Fruit fly (Drosophila melanogaster): ENCODE measurements around the gene CG3108.
A peak's percentile ranks its signal among the peaks of the same experiment; 100 is the strongest.

Gene CG3108

DNA sequence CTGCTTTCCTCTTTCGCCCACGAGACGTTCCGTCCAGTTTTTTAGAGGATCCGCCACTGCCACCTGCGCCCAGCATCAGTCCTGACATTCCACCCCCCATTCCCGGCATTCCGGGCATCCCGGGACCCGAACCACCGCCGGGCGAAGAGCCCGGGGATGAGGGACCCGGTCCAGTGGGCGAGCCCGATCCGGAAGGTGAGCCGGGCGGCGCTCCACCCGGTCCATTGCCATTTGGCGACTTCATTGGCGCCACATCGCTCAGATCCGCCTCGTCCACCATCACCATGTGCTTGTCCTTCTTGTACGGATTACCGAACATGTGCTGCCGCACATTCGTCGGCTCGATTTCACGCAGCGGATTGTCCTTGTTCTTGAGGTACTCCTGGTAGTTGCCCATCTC, 39.8 kb downstream of the CG3108 start:
- TF ChIP-seq CG7045 (GFP tag; optimal IDR thresholded peaks at IDR 0.05) (no peak), kay (GFP tag; ENCODE audit: borderline replicate concordance) (no peak), Hr96 (GFP tag; optimal IDR thresholded peaks at IDR 0.05) (no peak), CG14711 (tag; optimal IDR thresholded peaks at IDR 0.05) (no peak), ovo (GFP tag; optimal IDR thresholded peaks at IDR 0.05) (no peak), CG12768 (GFP tag; optimal IDR thresholded peaks at IDR 0.05) (no peak), CG33017 (tag; optimal IDR thresholded peaks at IDR 0.05) (no peak), Crg-1 (GFP tag; optimal IDR thresholded peaks at IDR 0.05) (no peak), cnc (optimal IDR thresholded peaks at IDR 0.05) (no peak), CG11617 (GFP tag; optimal IDR thresholded peaks at IDR 0.05) (no peak), Mnt (GFP tag; optimal IDR thresholded peaks at IDR 0.05) (no peak), toe (GFP tag; optimal IDR thresholded peaks at IDR 0.05) (no peak), cic (GFP tag; optimal IDR thresholded peaks at IDR 0.05) (no peak), CG5204 (GFP tag; optimal IDR thresholded peaks at IDR 0.05) (no peak), bab1 (GFP tag; optimal IDR thresholded peaks at IDR 0.05) (no peak), CG7101 (tag; optimal IDR thresholded peaks at IDR 0.05) (no peak), Clk (GFP tag; optimal IDR thresholded peaks at IDR 0.05) (no peak), tj (GFP tag; optimal IDR thresholded peaks at IDR 0.05) (no peak), pad (GFP tag; optimal IDR thresholded peaks at IDR 0.05) (no peak), CG1620 (GFP tag; optimal IDR thresholded peaks at IDR 0.05) (no peak)

DNA sequence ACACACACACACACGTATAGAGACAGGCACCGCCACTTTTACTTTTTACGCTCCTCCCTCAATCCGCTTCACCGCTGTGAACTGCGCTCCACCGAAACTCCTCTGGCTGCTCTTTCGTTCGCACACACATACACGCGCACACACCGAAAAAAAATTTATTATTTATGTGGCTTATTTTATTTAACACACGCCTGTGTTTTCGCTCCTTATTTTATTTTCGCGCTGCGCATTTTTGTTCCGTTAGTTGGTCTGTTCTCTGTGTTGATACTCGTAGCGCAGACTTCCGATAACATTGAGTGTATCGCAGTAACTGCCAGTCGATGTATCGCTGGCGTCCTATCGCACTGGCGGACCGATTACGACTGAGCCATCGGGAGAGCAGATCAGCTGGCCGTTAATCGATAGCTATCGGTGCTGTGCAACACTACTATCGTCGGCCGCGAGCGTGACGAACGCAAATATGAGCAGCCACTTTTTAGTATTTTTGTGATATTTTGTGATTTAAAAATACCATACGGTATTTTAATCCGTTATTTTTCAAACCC, 43.7 kb downstream of the CG3108 start, which contains the start of gene Snx27:
Snx27 (minus strand) TSS at position 356 of the 545 bp plus-strand sequence.
- peak; percentile 33 for TF ChIP-seq cic (GFP tag; optimal IDR thresholded peaks at IDR 0.05)
- no peak for TF ChIP-seq Hr96 (GFP tag; optimal IDR thresholded peaks at IDR 0.05)
- TF ChIP-seq toe (GFP tag; optimal IDR thresholded peaks at IDR 0.05) = no peak
- peak; percentile 72 for TF ChIP-seq Crg-1 (GFP tag; optimal IDR thresholded peaks at IDR 0.05)
- peak; percentile 69 for TF ChIP-seq Mnt (GFP tag; optimal IDR thresholded peaks at IDR 0.05)
- no peak for TF ChIP-seq cnc (optimal IDR thresholded peaks at IDR 0.05)
- no peak for TF ChIP-seq kay (GFP tag; ENCODE audit: borderline replicate concordance)
- peak; percentile 19 for TF ChIP-seq CG12768 (GFP tag; optimal IDR thresholded peaks at IDR 0.05)
- peak; percentile 34 for TF ChIP-seq pad (GFP tag; optimal IDR thresholded peaks at IDR 0.05)
- peak; percentile 84 for TF ChIP-seq bab1 (GFP tag; optimal IDR thresholded peaks at IDR 0.05)
- peak; percentile 76 for TF ChIP-seq CG1620 (GFP tag; optimal IDR thresholded peaks at IDR 0.05)
- TF ChIP-seq CG11617 (GFP tag; optimal IDR thresholded peaks at IDR 0.05) = peak; percentile 35
- peak; percentile 41 for TF ChIP-seq CG14711 (tag; optimal IDR thresholded peaks at IDR 0.05)
- TF ChIP-seq CG33017 (tag; optimal IDR thresholded peaks at IDR 0.05) = no peak
- peak; percentile 70 for TF ChIP-seq CG7101 (tag; optimal IDR thresholded peaks at IDR 0.05)
- TF ChIP-seq CG5204 (GFP tag; optimal IDR thresholded peaks at IDR 0.05) = no peak
- no peak for TF ChIP-seq CG7045 (GFP tag; optimal IDR thresholded peaks at IDR 0.05)
- no peak for TF ChIP-seq tj (GFP tag; optimal IDR thresholded peaks at IDR 0.05)
- TF ChIP-seq Clk (GFP tag; optimal IDR thresholded peaks at IDR 0.05) = no peak
- TF ChIP-seq ovo (GFP tag; optimal IDR thresholded peaks at IDR 0.05) = peak; percentile 81

- TF ChIP-seq Mnt (GFP tag; optimal IDR thresholded peaks at IDR 0.05) (no peak), kay (GFP tag; ENCODE audit: borderline replicate concordance) (no peak), CG7101 (tag; optimal IDR thresholded peaks at IDR 0.05) (no peak), CG1620 (GFP tag; optimal IDR thresholded peaks at IDR 0.05) (no peak), CG14711 (tag; optimal IDR thresholded peaks at IDR 0.05) (peak; percentile 4), CG7045 (GFP tag; optimal IDR thresholded peaks at IDR 0.05) (peak; percentile 17), Crg-1 (GFP tag; optimal IDR thresholded peaks at IDR 0.05) (no peak), cnc (optimal IDR thresholded peaks at IDR 0.05) (no peak), pad (GFP tag; optimal IDR thresholded peaks at IDR 0.05) (peak; percentile 19), CG12768 (GFP tag; optimal IDR thresholded peaks at IDR 0.05) (no peak), tj (GFP tag; optimal IDR thresholded peaks at IDR 0.05) (peak; percentile 87), cic (GFP tag; optimal IDR thresholded peaks at IDR 0.05) (peak; percentile 11)
Measured at dm6 chrX:5737157-5737556, 44.3 kb downstream of the CG3108 start.

DNA sequence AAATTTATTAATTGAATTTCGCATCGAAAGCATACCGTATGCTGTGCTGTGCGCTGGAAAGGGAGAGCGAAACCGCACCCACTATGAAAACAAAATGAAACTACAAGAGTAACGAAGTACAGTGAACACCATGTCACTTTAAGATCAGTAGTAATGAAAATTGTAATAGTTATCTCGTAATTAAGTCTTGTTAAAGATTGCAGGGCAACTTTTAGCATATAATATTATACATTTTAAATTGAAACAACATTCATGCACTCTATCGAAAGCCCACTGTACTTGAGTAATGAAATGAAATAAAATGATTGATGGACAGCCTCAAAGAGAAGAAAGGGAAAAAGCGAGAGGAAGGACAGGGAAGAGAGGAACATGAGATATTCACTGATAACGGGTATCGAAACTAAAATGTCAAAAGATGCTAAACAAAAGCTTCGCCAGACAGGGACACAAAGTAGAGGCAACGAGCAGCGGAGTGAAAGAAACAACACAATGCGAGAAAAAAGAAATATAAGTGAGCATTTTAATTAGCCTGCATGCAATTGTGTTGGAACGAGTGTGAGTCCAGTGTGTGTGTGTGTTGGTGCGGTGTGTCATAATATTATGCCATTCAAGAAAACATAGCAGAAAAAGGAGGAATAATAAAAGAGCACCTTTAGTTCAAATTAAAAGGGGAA, 46.0 kb downstream of the CG3108 start:
- TF ChIP-seq CG7101 (tag; optimal IDR thresholded peaks at IDR 0.05) (peak; percentile 97), toe (GFP tag; optimal IDR thresholded peaks at IDR 0.05) (peak; percentile 73), Hr96 (GFP tag; optimal IDR thresholded peaks at IDR 0.05) (peak; percentile 86), CG11617 (GFP tag; optimal IDR thresholded peaks at IDR 0.05) (peak; percentile 88), Mnt (GFP tag; optimal IDR thresholded peaks at IDR 0.05) (peak; percentile 88), Clk (GFP tag; optimal IDR thresholded peaks at IDR 0.05) (peak; percentile 20), CG12768 (GFP tag; optimal IDR thresholded peaks at IDR 0.05) (peak; percentile 65), bab1 (GFP tag; optimal IDR thresholded peaks at IDR 0.05) (peak; percentile 99), tj (GFP tag; optimal IDR thresholded peaks at IDR 0.05) (peak; percentile 82), CG7045 (GFP tag; optimal IDR thresholded peaks at IDR 0.05) (peak; percentile 77), pad (GFP tag; optimal IDR thresholded peaks at IDR 0.05) (peak; percentile 81), Crg-1 (GFP tag; optimal IDR thresholded peaks at IDR 0.05) (peak; percentile 83), CG14711 (tag; optimal IDR thresholded peaks at IDR 0.05) (peak; percentile 95), kay (GFP tag; ENCODE audit: borderline replicate concordance) (no peak), CG5204 (GFP tag; optimal IDR thresholded peaks at IDR 0.05) (peak; percentile 77), cic (GFP tag; optimal IDR thresholded peaks at IDR 0.05) (peak; percentile 7), CG33017 (tag; optimal IDR thresholded peaks at IDR 0.05) (peak; percentile 95), ovo (GFP tag; optimal IDR thresholded peaks at IDR 0.05) (no peak), cnc (optimal IDR thresholded peaks at IDR 0.05) (no peak), CG1620 (GFP tag; optimal IDR thresholded peaks at IDR 0.05) (peak; percentile 85)

- TF ChIP-seq Mnt (GFP tag; optimal IDR thresholded peaks at IDR 0.05) (no peak), cic (GFP tag; optimal IDR thresholded peaks at IDR 0.05) (no peak), CG14711 (tag; optimal IDR thresholded peaks at IDR 0.05) (no peak), Hr96 (GFP tag; optimal IDR thresholded peaks at IDR 0.05) (no peak), CG11617 (GFP tag; optimal IDR thresholded peaks at IDR 0.05) (no peak), kay (GFP tag; ENCODE audit: borderline replicate concordance) (no peak), Clk (GFP tag; optimal IDR thresholded peaks at IDR 0.05) (no peak), pad (GFP tag; optimal IDR thresholded peaks at IDR 0.05) (no peak), Crg-1 (GFP tag; optimal IDR thresholded peaks at IDR 0.05) (no peak), CG33017 (tag; optimal IDR thresholded peaks at IDR 0.05) (no peak), CG1620 (GFP tag; optimal IDR thresholded peaks at IDR 0.05) (no peak), CG7101 (tag; optimal IDR thresholded peaks at IDR 0.05) (no peak), cnc (optimal IDR thresholded peaks at IDR 0.05) (no peak), CG12768 (GFP tag; optimal IDR thresholded peaks at IDR 0.05) (no peak)
Measured at dm6 chrX:5732440-5732839, 49.0 kb downstream of the CG3108 start, which contains the start of gene CG15773. Gene CG15773, plus strand, starts transcription at chrX:5732740.
